Worm (Caenorhabditis elegans): ENCODE data around the gene htas-1.

The htas-1 gene

DNA sequence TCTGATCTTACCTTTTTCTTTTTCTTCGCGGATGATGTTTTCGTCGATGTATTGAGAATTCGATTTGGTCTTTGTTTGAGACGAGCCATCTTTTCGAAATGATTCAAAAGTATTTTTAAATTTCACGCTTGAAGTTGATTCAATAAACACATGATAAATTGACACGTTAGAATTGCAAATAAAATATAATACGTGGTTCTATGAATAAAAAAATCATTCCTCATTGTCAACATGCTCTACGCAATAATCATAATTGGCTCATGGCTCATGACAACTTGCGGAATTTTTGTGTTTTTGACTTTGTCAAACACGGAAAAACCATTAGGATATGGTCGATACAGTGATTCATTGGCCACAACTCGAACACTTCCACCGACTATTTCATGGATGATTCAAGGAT is at the start of gene htas-1, which contains the start of gene ZK1251.3:
TSS of gene htas-1 (minus strand) at position 101 of the 400 bp plus-strand sequence.
TSS of gene ZK1251.3 (plus strand) at position 226 of the 400 bp plus-strand sequence.
- no peak for TF ChIP-seq dmd-4 (tag; optimal IDR thresholded peaks at IDR 0.05)
- TF ChIP-seq skn-1 (tag; optimal IDR thresholded peaks at IDR 0.05): no peak
- no peak for TF ChIP-seq ceh-16 (tag; optimal IDR thresholded peaks at IDR 0.05)
- no peak for TF ChIP-seq nhr-12 (tag; optimal IDR thresholded peaks at IDR 0.05)
- no peak for TF ChIP-seq nhr-237 (tag; optimal IDR thresholded peaks at IDR 0.05)
- TF ChIP-seq ztf-4 (tag; optimal IDR thresholded peaks at IDR 0.05): no peak
- TF ChIP-seq peb-1 (tag; optimal IDR thresholded peaks at IDR 0.05): no peak
- TF ChIP-seq gmeb-1 (tag; optimal IDR thresholded peaks at IDR 0.05): no peak
- no peak for TF ChIP-seq unc-55 (GFP tag; optimal IDR thresholded peaks at IDR 0.05)
- no peak for TF ChIP-seq nhr-129 (tag; optimal IDR thresholded peaks at IDR 0.05)
- no peak for TF ChIP-seq nhr-77 (tag; optimal IDR thresholded peaks at IDR 0.05)

- TF ChIP-seq gmeb-1 (tag; optimal IDR thresholded peaks at IDR 0.05): no peak
- TF ChIP-seq Y55F3AM.14 (GFP tag; optimal IDR thresholded peaks at IDR 0.05): no peak
- TF ChIP-seq fos-1 (tag; optimal IDR thresholded peaks at IDR 0.05): no peak
- no peak for TF ChIP-seq ceh-16 (tag; optimal IDR thresholded peaks at IDR 0.05)
- TF ChIP-seq nhr-6 (tag; optimal IDR thresholded peaks at IDR 0.05): no peak
Measured at ce11 chrIV:9728376-9728775, 45.0 kb upstream of the htas-1 start, which contains the start of gene nhr-100. TSS of gene nhr-100 (plus strand) at chrIV:9728676.

- TF ChIP-seq fos-1 (tag; optimal IDR thresholded peaks at IDR 0.05) (no peak), ztf-1 (GFP tag; conservative IDR thresholded peaks at IDR 0.05) (no peak), aly-2 (tag; optimal IDR thresholded peaks at IDR 0.05) (no peak), blmp-1 (tag; optimal IDR thresholded peaks at IDR 0.05; ENCODE audit: insufficient read depth) (no peak), peb-1 (tag; optimal IDR thresholded peaks at IDR 0.05) (no peak), ceh-82 (tag; optimal IDR thresholded peaks at IDR 0.05) (no peak), mab-5 (tag; optimal IDR thresholded peaks at IDR 0.05) (no peak), skn-1 (tag; optimal IDR thresholded peaks at IDR 0.05) (no peak), lsy-2 (tag; optimal IDR thresholded peaks at IDR 0.05) (no peak), nhr-21 (tag; optimal IDR thresholded peaks at IDR 0.05) (no peak), nhr-129 (tag; optimal IDR thresholded peaks at IDR 0.05) (no peak), zag-1 (tag; optimal IDR thresholded peaks at IDR 0.05) (no peak), nhr-25 (tag; optimal IDR thresholded peaks at IDR 0.05) (no peak), nhr-237 (tag; optimal IDR thresholded peaks at IDR 0.05) (no peak), ama-1 (optimal IDR thresholded peaks at IDR 0.05) (no peak), sem-4 (tag; optimal IDR thresholded peaks at IDR 0.05) (no peak), crh-2 (tag; optimal IDR thresholded peaks at IDR 0.05) (no peak)
Measured at ce11 chrIV:9727217-9727616, 43.9 kb upstream of the htas-1 start.

ce11 chrIV:9725468-9725985 is 42.2 kb upstream of the htas-1 start:
- TF ChIP-seq nhr-21 (tag; optimal IDR thresholded peaks at IDR 0.05): peak; percentile 47
- peak in 1 of 2 experiments; percentile 29 for TF ChIP-seq lsy-2 (tag; optimal IDR thresholded peaks at IDR 0.05)
- TF ChIP-seq ama-1 (optimal IDR thresholded peaks at IDR 0.05): no peak
- peak; percentile 4 for TF ChIP-seq sma-9 (GFP tag; optimal IDR thresholded peaks at IDR 0.05)
- no peak for TF ChIP-seq sma-9 (tag; optimal IDR thresholded peaks at IDR 0.05)

DNA sequence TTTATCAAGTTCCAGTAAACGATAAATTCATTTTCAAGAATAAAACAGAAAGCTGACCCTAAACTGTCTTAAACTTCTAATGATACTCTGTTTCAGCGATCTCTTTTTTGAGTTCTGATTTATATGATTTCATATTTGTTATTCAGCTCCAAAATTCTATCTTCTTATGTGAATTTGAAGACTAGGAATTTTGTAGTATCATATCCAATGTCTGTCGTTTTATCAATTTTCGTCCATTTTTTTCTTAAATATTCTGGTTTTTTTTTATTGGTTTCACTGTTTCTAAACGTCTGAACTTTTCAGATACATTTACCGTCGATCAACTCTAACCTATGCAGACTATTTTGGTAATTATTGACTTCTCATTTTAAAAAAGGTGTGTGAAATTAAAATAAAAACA is 41.6 kb upstream of the htas-1 start, which contains the start of the genes nhr-138 and C28D4.18:
TSS of gene nhr-138 (plus strand) at position 304 of the 400 bp plus-strand sequence.
TSS of gene C28D4.18 (plus strand) at position 333 of the 400 bp plus-strand sequence.
- no peak for TF ChIP-seq nhr-11 (tag; optimal IDR thresholded peaks at IDR 0.05)
- no peak for TF ChIP-seq ama-1 (optimal IDR thresholded peaks at IDR 0.05)
- no peak for TF ChIP-seq gmeb-1 (tag; optimal IDR thresholded peaks at IDR 0.05)
- TF ChIP-seq alr-1 (tag; optimal IDR thresholded peaks at IDR 0.05): no peak
- TF ChIP-seq C34F6.9 (tag; optimal IDR thresholded peaks at IDR 0.05): no peak
- no peak for TF ChIP-seq peb-1 (tag; optimal IDR thresholded peaks at IDR 0.05)
- TF ChIP-seq sem-4 (tag; optimal IDR thresholded peaks at IDR 0.05): no peak
- TF ChIP-seq R02D3.7 (tag; optimal IDR thresholded peaks at IDR 0.05): no peak

DNA sequence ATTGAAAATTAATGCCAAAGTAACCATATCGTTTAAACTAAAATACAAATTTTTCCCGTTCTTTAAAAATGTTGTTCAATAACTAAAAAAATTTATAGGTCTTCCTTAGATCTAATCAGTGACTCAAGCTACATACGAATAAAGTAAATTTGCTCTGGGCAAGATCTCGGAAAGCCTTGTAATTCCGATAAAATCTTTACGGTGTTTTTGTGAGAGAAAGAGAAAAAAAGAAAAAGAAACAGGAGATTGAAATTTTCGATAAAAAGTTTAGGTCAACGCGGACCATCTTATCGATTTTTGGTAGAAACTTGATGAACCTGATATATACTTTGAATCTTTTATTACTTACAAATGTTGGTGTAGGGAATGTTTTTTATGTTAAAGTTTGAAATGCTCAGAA is 39.9 kb upstream of the htas-1 start:
- no peak for TF ChIP-seq lin-13 (GFP tag; optimal IDR thresholded peaks at IDR 0.05)
- no peak for TF ChIP-seq alr-1 (tag; optimal IDR thresholded peaks at IDR 0.05)
- peak; percentile 41 for TF ChIP-seq nhr-25 (tag; optimal IDR thresholded peaks at IDR 0.05)
- TF ChIP-seq elt-1 (tag; optimal IDR thresholded peaks at IDR 0.05): peak; percentile 55
- peak; percentile 64 for TF ChIP-seq sma-9 (GFP tag; optimal IDR thresholded peaks at IDR 0.05)
- TF ChIP-seq sma-9 (tag; optimal IDR thresholded peaks at IDR 0.05): no peak
